Fruit fly (Drosophila melanogaster): Measurements from ENCODE around the gene foxo.

- TF ChIP-seq Sin3A (optimal IDR thresholded peaks at IDR 0.05) (no peak), h (optimal IDR thresholded peaks at IDR 0.05) (no peak), psq (optimal IDR thresholded peaks at IDR 0.05) (no peak), ttk (optimal IDR thresholded peaks at IDR 0.05) (no peak)
Measured at dm6 chr3R:14118350-14118749, 61.6 kb downstream of the foxo start, which contains the start of gene Kif19A.

Data from Kc167 (cell line).